Fruit fly (Drosophila melanogaster): ENCODE measurements around the gene GluProRS.

The GluProRS gene

dm6 chr3R:23915967-23916366, 42.2 kb downstream of the GluProRS start:
- TF ChIP-seq CG9948 (tag; optimal IDR thresholded peaks at IDR 0.05) = peak; percentile 92
- no peak for TF ChIP-seq EcR (GFP tag; optimal IDR thresholded peaks at IDR 0.05)
- TF ChIP-seq rn (GFP tag; IDR thresholded peaks at IDR 0.05) = 0 out of 2 replicates have a peak, but pooled peaks have one; percentile 27
- TF ChIP-seq Pif1A (GFP tag; optimal IDR thresholded peaks at IDR 0.05) = peak; percentile 88
- peak; percentile 82 for TF ChIP-seq Snoo (tag; optimal IDR thresholded peaks at IDR 0.05)
- peak; percentile 83 for TF ChIP-seq CG14655 (GFP tag; optimal IDR thresholded peaks at IDR 0.05)
- peak; percentile 62 for TF ChIP-seq CG13204 (GFP tag; optimal IDR thresholded peaks at IDR 0.05)
- TF ChIP-seq CG12605 (GFP tag; IDR thresholded peaks at IDR 0.05) = no peak; the same call in 1 of the 2 replicates
- TF ChIP-seq Pif1B (GFP tag; optimal IDR thresholded peaks at IDR 0.05) = peak; percentile 75
- peak; percentile 61; the same call in 2 of the 3 replicates for TF ChIP-seq CG4496 (GFP tag; IDR thresholded peaks at IDR 0.05)
- TF ChIP-seq CG34367 (tag; optimal IDR thresholded peaks at IDR 0.05) = peak; percentile 90
- TF ChIP-seq D1 (tag; optimal IDR thresholded peaks at IDR 0.05) = peak; percentile 82
- peak; percentile 93 for TF ChIP-seq CG17806 (tag; optimal IDR thresholded peaks at IDR 0.05)
- TF ChIP-seq gl (tag; optimal IDR thresholded peaks at IDR 0.05) = peak; percentile 78
- TF ChIP-seq CG15710 (tag; optimal IDR thresholded peaks at IDR 0.05) = peak; percentile 91
- peak; percentile 70 for TF ChIP-seq fd96Ca (GFP tag; IDR thresholded peaks at IDR 0.05)
- TF ChIP-seq CG32121 (GFP tag; IDR thresholded peaks at IDR 0.05) = no peak
- peak; percentile 94 for TF ChIP-seq CG8159 (tag; optimal IDR thresholded peaks at IDR 0.05)
- peak; percentile 78 for TF ChIP-seq CG8301 (tag; optimal IDR thresholded peaks at IDR 0.05)
- TF ChIP-seq Ets98B (GFP tag; IDR thresholded peaks at IDR 0.05) = peak; percentile 38; the same call in 1 of the 2 replicates
- TF ChIP-seq CG10348 (GFP tag; IDR thresholded peaks at IDR 0.05) = no peak

- TF ChIP-seq gl (tag; optimal IDR thresholded peaks at IDR 0.05) (peak; percentile 91), rn (GFP tag; IDR thresholded peaks at IDR 0.05) (peak; percentile 49), CG34367 (tag; optimal IDR thresholded peaks at IDR 0.05) (peak; percentile 96), CG10348 (GFP tag; IDR thresholded peaks at IDR 0.05) (no peak), Ets98B (GFP tag; IDR thresholded peaks at IDR 0.05) (peak; percentile 45; the same call in 1 of the 2 replicates), CG32121 (GFP tag; IDR thresholded peaks at IDR 0.05) (no peak), CG13204 (GFP tag; optimal IDR thresholded peaks at IDR 0.05) (peak; percentile 94), CG8301 (tag; optimal IDR thresholded peaks at IDR 0.05) (peak; percentile 66), CG9948 (tag; optimal IDR thresholded peaks at IDR 0.05) (peak; percentile 94), Snoo (tag; optimal IDR thresholded peaks at IDR 0.05) (peak; percentile 95), CG4496 (GFP tag; IDR thresholded peaks at IDR 0.05) (peak; percentile 86), D1 (tag; optimal IDR thresholded peaks at IDR 0.05) (peak; percentile 93), Pif1B (GFP tag; optimal IDR thresholded peaks at IDR 0.05) (peak; percentile 95), CG17806 (tag; optimal IDR thresholded peaks at IDR 0.05) (peak; percentile 96), CG15710 (tag; optimal IDR thresholded peaks at IDR 0.05) (peak; percentile 98), CG12605 (GFP tag; IDR thresholded peaks at IDR 0.05) (peak; percentile 73), fd96Ca (GFP tag; IDR thresholded peaks at IDR 0.05) (peak; percentile 34; the same call in 1 of the 3 replicates), Pif1A (GFP tag; optimal IDR thresholded peaks at IDR 0.05) (peak; percentile 95), CG8159 (tag; optimal IDR thresholded peaks at IDR 0.05) (peak; percentile 97), EcR (GFP tag; optimal IDR thresholded peaks at IDR 0.05) (peak; percentile 88), CG14655 (GFP tag; optimal IDR thresholded peaks at IDR 0.05) (peak; percentile 78)
Observed at dm6 chr3R:23915042-23915428, 43.2 kb downstream of the GluProRS start.

- TF ChIP-seq CG8301 (tag; optimal IDR thresholded peaks at IDR 0.05) (no peak), CG12605 (GFP tag; IDR thresholded peaks at IDR 0.05) (no peak), CG32121 (GFP tag; IDR thresholded peaks at IDR 0.05) (no peak)
Observed at dm6 chr3R:23914415-23915041, 43.7 kb downstream of the GluProRS start.

dm6 chr3R:23912349-23912748, 45.8 kb downstream of the GluProRS start:
- TF ChIP-seq Snoo (tag; optimal IDR thresholded peaks at IDR 0.05) = no peak
- TF ChIP-seq CG8159 (tag; optimal IDR thresholded peaks at IDR 0.05) = no peak
- no peak for TF ChIP-seq CG32121 (GFP tag; IDR thresholded peaks at IDR 0.05)
- no peak for TF ChIP-seq CG15710 (tag; optimal IDR thresholded peaks at IDR 0.05)
- no peak for TF ChIP-seq CG12605 (GFP tag; IDR thresholded peaks at IDR 0.05)
- no peak for TF ChIP-seq CG8301 (tag; optimal IDR thresholded peaks at IDR 0.05)
- TF ChIP-seq CG14655 (GFP tag; optimal IDR thresholded peaks at IDR 0.05) = no peak
- TF ChIP-seq D1 (tag; optimal IDR thresholded peaks at IDR 0.05) = no peak
- no peak for TF ChIP-seq gl (tag; optimal IDR thresholded peaks at IDR 0.05)
- no peak for TF ChIP-seq Pif1B (GFP tag; optimal IDR thresholded peaks at IDR 0.05)
- TF ChIP-seq CG13204 (GFP tag; optimal IDR thresholded peaks at IDR 0.05) = peak; percentile 45
- peak; percentile 36 for TF ChIP-seq EcR (GFP tag; optimal IDR thresholded peaks at IDR 0.05)
- no peak for TF ChIP-seq rn (GFP tag; IDR thresholded peaks at IDR 0.05)
- TF ChIP-seq CG17806 (tag; optimal IDR thresholded peaks at IDR 0.05) = no peak
- TF ChIP-seq CG10348 (GFP tag; IDR thresholded peaks at IDR 0.05) = no peak
- no peak for TF ChIP-seq Ets98B (GFP tag; IDR thresholded peaks at IDR 0.05)

- TF ChIP-seq EcR (GFP tag; optimal IDR thresholded peaks at IDR 0.05) (peak; percentile 77), Pif1A (GFP tag; optimal IDR thresholded peaks at IDR 0.05) (no peak)
Observed at dm6 chr3R:23911073-23911690, 47.0 kb downstream of the GluProRS start.

Measured in whole organism, pupa.